Fruit fly (Drosophila melanogaster) whole organism, embryonic: ENCODE results near the gene CG11396.
A peak's percentile ranks its signal among the peaks of the same experiment; 100 is the strongest.

Experiments
- ATbp ChIP-seq: fragments of 200-800 bp; sonication (Bioruptor generic); optimal IDR thresholded peaks from 2 replicates; lab custom pipeline; 2017; ENCODE audit warnings: missing biosample characterization, mild to moderate bottlenecking, missing genetic modification characterization, missing genetic modification reagents
- Atf-2 ChIP-seq: fragments of 200-800 bp; sonication (Bioruptor generic); optimal IDR thresholded peaks from 2 replicates; lab custom pipeline; 2016; ENCODE audit warnings: missing biosample characterization, missing genetic modification characterization
- Atf3 ChIP-seq: fragments of 200-800 bp; sonication (Bioruptor generic); optimal IDR thresholded peaks from 3 replicates; lab custom pipeline; 2016; ENCODE audit warnings: missing biosample characterization, missing genetic modification characterization
- Awh ChIP-seq: fragments of 200-800 bp; sonication (Bioruptor generic); IDR thresholded peaks from 2 replicates; pipeline ENCODE4, ENCODE4 v1.3.6; 2022; ENCODE audit warnings: missing biosample characterization, missing genetic modification characterization
- Bgb ChIP-seq: fragments of 200-800 bp; sonication (Bioruptor generic); IDR thresholded peaks from 2 replicates; pipeline ENCODE4 v1.3.6; 2022; ENCODE audit warnings: missing biosample characterization, missing genetic modification characterization; ENCODE audit not compliant: partially characterized antibody
- CG10209 ChIP-seq: fragments of 200-800 bp; sonication (Bioruptor generic); optimal IDR thresholded peaks from 3 replicates; lab custom pipeline; 2017; ENCODE audit warnings: missing biosample characterization, mild to moderate bottlenecking, missing genetic modification characterization, missing genetic modification reagents
- CG10274 ChIP-seq: fragments of 200-800 bp; sonication (Bioruptor generic); optimal IDR thresholded peaks from 3 replicates; lab custom pipeline; 2017; ENCODE audit warnings: missing biosample characterization, mild to moderate bottlenecking, missing genetic modification characterization
- CG11398 ChIP-seq: fragments of 200-800 bp; sonication (Bioruptor generic); optimal IDR thresholded peaks from 2 replicates; lab custom pipeline; 2016; ENCODE audit warnings: missing biosample characterization, missing genetic modification characterization
- CG1233 ChIP-seq: fragments of 200-800 bp; sonication (Bioruptor generic); optimal IDR thresholded peaks from 4 replicates; lab custom pipeline; 2018; ENCODE audit warnings: missing biosample characterization, mild to moderate bottlenecking, missing genetic modification characterization
- CG13424 ChIP-seq: fragments of 200-800 bp; sonication (Bioruptor generic); optimal IDR thresholded peaks from 2 replicates; lab custom pipeline; 2019; ENCODE audit warnings: missing biosample characterization, mild to moderate bottlenecking, missing genetic modification characterization, moderate library complexity
- CG13775 ChIP-seq: fragments of 200-800 bp; sonication (Bioruptor generic); optimal IDR thresholded peaks from 3 replicates; lab custom pipeline; 2017; ENCODE audit warnings: missing biosample characterization, mild to moderate bottlenecking, missing genetic modification characterization
- CG15479 ChIP-seq: fragments of 200-800 bp; sonication (Bioruptor generic); optimal IDR thresholded peaks from 3 replicates; lab custom pipeline; 2019; ENCODE audit warnings: missing biosample characterization, mild to moderate bottlenecking, missing genetic modification characterization, moderate library complexity
- CG16863 ChIP-seq: fragments of 200-800 bp; sonication (Bioruptor generic); optimal IDR thresholded peaks from 3 replicates; lab custom pipeline; 2016; ENCODE audit warnings: missing biosample characterization, missing genetic modification characterization
- CG18619 ChIP-seq: fragments of 200-800 bp; sonication (Bioruptor generic); optimal IDR thresholded peaks from 3 replicates; lab custom pipeline; 2017; ENCODE audit warnings: missing biosample characterization, mild to moderate bottlenecking, missing genetic modification characterization
- CG2120 ChIP-seq: fragments of 200-800 bp; sonication (Bioruptor generic); optimal IDR thresholded peaks from 3 replicates; lab custom pipeline; 2016; ENCODE audit warnings: missing biosample characterization, missing genetic modification characterization
- CG2129 ChIP-seq: fragments of 200-800 bp; sonication (Bioruptor generic); IDR thresholded peaks from 2 replicates; pipeline ENCODE4 v1.3.6; 2022; ENCODE audit warnings: missing biosample characterization, missing genetic modification characterization; ENCODE audit not compliant: partially characterized antibody
- CG2712 ChIP-seq: fragments of 200-800 bp; optimal IDR thresholded peaks from 3 replicates; lab custom pipeline; 2019; ENCODE audit warnings: missing biosample characterization, mild to moderate bottlenecking, missing genetic modification characterization, moderate library complexity
- CG30403 ChIP-seq: fragments of 200-800 bp; sonication (Bioruptor generic); optimal IDR thresholded peaks from 3 replicates; lab custom pipeline; 2016; ENCODE audit warnings: missing biosample characterization, missing genetic modification characterization
- CG31224 ChIP-seq: fragments of 200-800 bp; sonication (Bioruptor generic); IDR thresholded peaks from 2 replicates; pipeline ENCODE4 v1.3.6; 2022; ENCODE audit warnings: missing biosample characterization, missing genetic modification characterization
- CG32532 ChIP-seq: fragments of 200-800 bp; sonication (Bioruptor generic); IDR thresholded peaks from 2 replicates; pipeline ENCODE4 v1.3.6; 2022; ENCODE audit warnings: missing biosample characterization, missing genetic modification characterization
- CG32772 ChIP-seq: fragments of 200-800 bp; sonication (Bioruptor generic); IDR thresholded peaks from 2 replicates; pipeline ENCODE4 v1.3.6; 2022; ENCODE audit warnings: missing biosample characterization, missing genetic modification characterization
- CG34376 ChIP-seq: fragments of 200-800 bp; sonication (Bioruptor generic); optimal IDR thresholded peaks from 2 replicates; lab custom pipeline; 2018; ENCODE audit warnings: missing biosample characterization, mild to moderate bottlenecking, missing genetic modification characterization
- CG42726 ChIP-seq: fragments of 200-800 bp; sonication (Bioruptor generic); IDR thresholded peaks from 2 replicates; pipeline ENCODE4 v1.3.6; 2022; ENCODE audit warnings: missing biosample characterization, missing genetic modification characterization; ENCODE audit not compliant: partially characterized antibody
- CG6654 ChIP-seq: fragments of 200-800 bp; sonication (Bioruptor generic); optimal IDR thresholded peaks from 2 replicates; lab custom pipeline; 2017; ENCODE audit warnings: missing biosample characterization, mild to moderate bottlenecking, missing genetic modification characterization
- CG6854 ChIP-seq: fragments of 200-800 bp; sonication (Bioruptor generic); optimal IDR thresholded peaks from 3 replicates; lab custom pipeline; 2017; ENCODE audit warnings: missing biosample characterization, mild to moderate bottlenecking, missing genetic modification characterization
- CG7556 ChIP-seq: fragments of 200-800 bp; sonication (Bioruptor generic); optimal IDR thresholded peaks from 2 replicates; lab custom pipeline; 2017; ENCODE audit warnings: missing biosample characterization, mild to moderate bottlenecking, missing genetic modification characterization
- CG8359 ChIP-seq: fragments of 200-800 bp; sonication (Bioruptor generic); optimal IDR thresholded peaks from 2 replicates; lab custom pipeline; 2017; ENCODE audit warnings: missing biosample characterization, mild to moderate bottlenecking, missing genetic modification characterization, borderline replicate concordance
- HLH4C ChIP-seq: fragments of 200-800 bp; sonication (Bioruptor generic); IDR thresholded peaks from 3 replicates; pipeline ENCODE4 v1.3.6; 2022; ENCODE audit warnings: missing biosample characterization, missing genetic modification characterization; ENCODE audit not compliant: partially characterized antibody
- HLHmδ ChIP-seq: fragments of 200-800 bp; sonication (Bioruptor generic); optimal IDR thresholded peaks from 2 replicates; lab custom pipeline; 2018; ENCODE audit warnings: missing biosample characterization, mild to moderate bottlenecking, missing genetic modification characterization, moderate library complexity
- Hand ChIP-seq: fragments of 200-800 bp; sonication (Bioruptor generic); optimal IDR thresholded peaks from 2 replicates; lab custom pipeline; 2017; ENCODE audit warnings: mild to moderate bottlenecking, missing biosample characterization, missing genetic modification reagents, missing genetic modification characterization
- Hsf ChIP-seq: fragments of 200-800 bp; sonication (Bioruptor generic); optimal IDR thresholded peaks from 3 replicates; lab custom pipeline; 2016; ENCODE audit warnings: missing biosample characterization, missing genetic modification characterization
- MTF-1 ChIP-seq: fragments of 200-800 bp; sonication (Bioruptor generic); optimal IDR thresholded peaks from 2 replicates; lab custom pipeline; 2018; ENCODE audit warnings: missing biosample characterization, mild to moderate bottlenecking, missing genetic modification characterization, borderline replicate concordance
- NC2β ChIP-seq: fragments of 200-800 bp; sonication (Bioruptor generic); optimal IDR thresholded peaks from 2 replicates; lab custom pipeline; 2016; ENCODE audit warnings: missing biosample characterization, missing genetic modification characterization
- Oli ChIP-seq: fragments of 200-800 bp; sonication (Bioruptor generic); optimal IDR thresholded peaks from 2 replicates; lab custom pipeline; 2018; ENCODE audit warnings: missing biosample characterization, mild to moderate bottlenecking, missing genetic modification characterization, moderate library complexity
- Six4 ChIP-seq: fragments of 200-800 bp; sonication (Bioruptor generic); optimal IDR thresholded peaks from 2 replicates; lab custom pipeline; 2016; ENCODE audit warnings: missing biosample characterization, missing genetic modification characterization
- al ChIP-seq: fragments of 200-800 bp; sonication (Bioruptor generic); IDR thresholded peaks from 2 replicates; pipeline ENCODE4 v1.3.6; 2022; ENCODE audit warnings: missing biosample characterization, missing genetic modification characterization
- chif ChIP-seq, 2 experiments: fragments of 200-800 bp; sonication (Bioruptor generic); optimal IDR thresholded peaks; 3 replicates each; lab custom pipeline; 2016; ENCODE audit warnings: missing biosample characterization in 2 of 2, missing genetic modification characterization in 2 of 2
- h ChIP-seq: fragments of >200 bp; optimal IDR thresholded peaks from 2 replicates; lab custom pipeline; 2017
- nau ChIP-seq: fragments of 200-800 bp; sonication (Bioruptor generic); optimal IDR thresholded peaks from 3 replicates; lab custom pipeline; 2017; ENCODE audit warnings: missing biosample characterization, mild to moderate bottlenecking, missing genetic modification characterization, missing genetic modification reagents
- pb ChIP-seq: fragments of 200-800 bp; sonication (Bioruptor generic); optimal IDR thresholded peaks from 3 replicates; lab custom pipeline; 2016; ENCODE audit warnings: missing biosample characterization, missing genetic modification characterization
- repo ChIP-seq: fragments of 200-800 bp; sonication (Bioruptor generic); optimal IDR thresholded peaks from 2 replicates; lab custom pipeline; 2016; ENCODE audit warnings: missing biosample characterization, missing genetic modification characterization
- salm ChIP-seq: fragments of 200-800 bp; sonication (Bioruptor generic); optimal IDR thresholded peaks from 2 replicates; lab custom pipeline; 2018; ENCODE audit warnings: missing biosample characterization, mild to moderate bottlenecking, missing genetic modification characterization
- scrt ChIP-seq: fragments of 200-800 bp; sonication (Bioruptor generic); optimal IDR thresholded peaks from 2 replicates; lab custom pipeline; 2018; ENCODE audit warnings: missing biosample characterization, mild to moderate bottlenecking, missing genetic modification characterization, moderate library complexity
- slbo ChIP-seq: fragments of 200-800 bp; sonication (Bioruptor generic); IDR thresholded peaks from 2 replicates; pipeline ENCODE4 v1.3.6; 2022; ENCODE audit warnings: missing biosample characterization, missing genetic modification characterization
- slou ChIP-seq: fragments of 200-800 bp; sonication (Bioruptor generic); optimal IDR thresholded peaks from 3 replicates; lab custom pipeline; 2016; ENCODE audit warnings: missing biosample characterization, missing genetic modification characterization
- sob ChIP-seq: fragments of 200-800 bp; sonication (Bioruptor generic); IDR thresholded peaks from 2 replicates; pipeline ENCODE4 v1.3.6; 2022; ENCODE audit warnings: missing biosample characterization, missing genetic modification characterization
- sqz ChIP-seq: fragments of 200-800 bp; sonication (Bioruptor generic); optimal IDR thresholded peaks from 3 replicates; lab custom pipeline; 2018; ENCODE audit warnings: missing biosample characterization, mild to moderate bottlenecking, missing genetic modification characterization
- tll ChIP-seq, 2 experiments: fragments of 200-800 bp in 1 of 2; fragments of >200 bp in 1 of 2; sonication (Bioruptor generic) in 1 of 2; optimal IDR thresholded peaks; 2 replicates each; lab custom pipeline; 2017 to 2019; ENCODE audit warnings: missing biosample characterization in 2 of 2, missing genetic modification characterization in 2 of 2, mild to moderate bottlenecking in 1 of 2, moderate library complexity in 1 of 2
- zfh2 ChIP-seq: fragments of 200-800 bp; sonication (Bioruptor generic); optimal IDR thresholded peaks from 2 replicates; lab custom pipeline; 2016; ENCODE audit warnings: missing biosample characterization, missing genetic modification characterization

Gene CG11396

dm6 chr3L:20837040-20837830, 49.3 kb upstream of the CG11396 start, which contains the start of gene CG13255 (continued):
- peak; percentile 48 for TF ChIP-seq nau
- TF ChIP-seq al (GFP tag; lab: Robert Waterston, UW): 0 out of 2 replicates have a peak, but pooled peaks have one; percentile 25
- no peak for TF ChIP-seq HLH4C (GFP tag; lab: Robert Waterston, UW)
- peak; percentile 54 for TF ChIP-seq CG13424 (tag; lab: Kevin White, UChicago)
- TF ChIP-seq NC2β: no peak
- TF ChIP-seq sob (GFP tag; lab: Robert Waterston, UW): peak; percentile 42; the same call in 1 of the 2 replicates
- TF ChIP-seq Hand: peak; percentile 43
- TF ChIP-seq sqz (GFP tag; lab: Kevin White, UChicago): no peak
- TF ChIP-seq salm (tag; lab: Kevin White, UChicago): no peak
- no peak for TF ChIP-seq CG42726 (GFP tag; lab: Robert Waterston, UW)
- TF ChIP-seq CG8359 (GFP tag; lab: Kevin White, UChicago): no peak
- no peak for TF ChIP-seq Hsf (GFP tag; lab: Kevin White, UChicago)
- TF ChIP-seq CG30403: peak; percentile 71
- peak; percentile 82 for TF ChIP-seq CG2120 (GFP tag; lab: Kevin White, UChicago)
- TF ChIP-seq Atf3 (GFP tag; lab: Kevin White, UChicago): no peak
- TF ChIP-seq CG10274 (GFP tag; lab: Kevin White, UChicago): peak; percentile 42
- TF ChIP-seq Bgb (GFP tag; lab: Robert Waterston, UW): no peak
- TF ChIP-seq Six4 (GFP tag; lab: Kevin White, UChicago): no peak
- TF ChIP-seq tll (GFP tag; optimal IDR thresholded peaks at IDR 0.05; lab: Kevin White, UChicago): no peak
- peak; percentile 18 for TF ChIP-seq CG6654 (GFP tag; lab: Kevin White, UChicago)
- TF ChIP-seq CG32532 (GFP tag; lab: Robert Waterston, UW): peak; percentile 52
- no peak for TF ChIP-seq CG2129 (GFP tag; lab: Robert Waterston, UW)
- peak; percentile 58 for TF ChIP-seq Oli (tag; lab: Kevin White, UChicago)
- peak; percentile 59 for TF ChIP-seq slbo
- TF ChIP-seq MTF-1 (GFP tag; lab: Kevin White, UChicago): no peak
- no peak for TF ChIP-seq CG6854 (GFP tag; lab: Kevin White, UChicago)
- no peak for TF ChIP-seq CG15479
- TF ChIP-seq zfh2: peak; percentile 64
- no peak for TF ChIP-seq CG34376 (GFP tag; lab: Kevin White, UChicago)
- peak; percentile 69 for TF ChIP-seq CG7556 (GFP tag; lab: Kevin White, UChicago)
- TF ChIP-seq CG10209: peak; percentile 59
- TF ChIP-seq slou: peak; percentile 4
- TF ChIP-seq scrt (GFP tag; lab: Kevin White, UChicago): no peak
- TF ChIP-seq CG16863 (GFP tag; lab: Kevin White, UChicago): no peak
- TF ChIP-seq CG31224: no peak
- no peak for TF ChIP-seq HLHmδ (GFP tag; lab: Kevin White, UChicago)
- TF ChIP-seq chif (GFP tag; optimal IDR thresholded peaks at IDR 0.05; lab: Kevin White, UChicago): peak in 1 of 2 experiments; percentile 29
- TF ChIP-seq CG32772 (GFP tag; lab: Robert Waterston, UW): no peak
- no peak for TF ChIP-seq pb (GFP tag; lab: Kevin White, UChicago)
- TF ChIP-seq Awh (GFP tag; lab: Robert Waterston, UW): no peak
- TF ChIP-seq repo (GFP tag; lab: Kevin White, UChicago): no peak
- TF ChIP-seq CG1233: peak; percentile 13
- TF ChIP-seq CG18619 (GFP tag; lab: Kevin White, UChicago): peak; percentile 38
- peak; percentile 7 for TF ChIP-seq ATbp (GFP tag; lab: Kevin White, UChicago)
- peak; percentile 26 for TF ChIP-seq CG11398 (GFP tag; lab: Kevin White, UChicago)
- peak; percentile 49 for TF ChIP-seq CG13775 (GFP tag; lab: Kevin White, UChicago)
- no peak for TF ChIP-seq h
- peak; percentile 3 for TF ChIP-seq CG2712
- peak; percentile 23 for TF ChIP-seq Atf-2
